Worm (Caenorhabditis elegans) whole organism, L4 larva: ENCODE data around the gene C55A6.6.

Experiments used
- R02D3.7 ChIP-seq: fragments of 150-350 bp; sonication (generic microtip); optimal IDR thresholded peaks from 3 replicates; lab custom pipeline; 2014; ENCODE audit warnings: missing biosample characterization, missing genetic modification characterization
- ama-1 ChIP-seq: fragments of 150-350 bp; optimal IDR thresholded peaks from 2 replicates; lab custom pipeline; 2014; ENCODE audit warnings: inconsistent platforms, mixed read lengths
- vab-7 ChIP-seq: fragments of 200-800 bp; sonication (Bioruptor generic); IDR thresholded peaks from 2 replicates; pipeline ENCODE4 v1.3.6; 2022; ENCODE audit warnings: missing genetic modification reagents, missing genetic modification characterization, missing compliant biosample characterization

ce11 chrV:11525338-11525737 is 10.8 kb upstream of the C55A6.6 start:
- TF ChIP-seq vab-7 (GFP tag; lab: Robert Waterston, UW) (no peak), R02D3.7 (tag; lab: Kevin White, UChicago) (no peak), ama-1 (no peak)
